Worm (Caenorhabditis elegans) whole organism, mixed stage, embryonic: ENCODE measurements around the gene C07E3.10.

Experiments
- M03D4.4 ChIP-seq: sonication (generic microtip); optimal IDR thresholded peaks from 2 replicates; lab custom pipeline; 2017; ENCODE audit warnings: mild to moderate bottlenecking, missing genetic modification characterization, missing compliant biosample characterization
- bed-3 ChIP-seq: fragments of 200-800 bp; sonication (Bioruptor generic); optimal IDR thresholded peaks from 3 replicates; lab custom pipeline; 2018; ENCODE audit warnings: mild to moderate bottlenecking, missing genetic modification characterization, moderate library complexity, missing compliant biosample characterization
- blmp-1 ChIP-seq: fragments of 150-350 bp; optimal IDR thresholded peaks from 2 replicates; lab custom pipeline; 2014; ENCODE audit warnings: missing biosample characterization, missing genetic modification characterization
- ceh-39 ChIP-seq: fragments of 150-350 bp; optimal IDR thresholded peaks from 2 replicates; lab custom pipeline; 2014; ENCODE audit warnings: missing biosample characterization, missing genetic modification characterization
- ceh-43 ChIP-seq: fragments of 200-800 bp; sonication (Bioruptor generic); optimal IDR thresholded peaks from 2 replicates; lab custom pipeline; 2018; ENCODE audit warnings: mild to moderate bottlenecking, missing genetic modification characterization, moderate library complexity, missing compliant biosample characterization
- ceh-83 ChIP-seq: fragments of 200-800 bp; sonication (Bioruptor generic); optimal IDR thresholded peaks from 2 replicates; lab custom pipeline; 2018; ENCODE audit warnings: mild to moderate bottlenecking, missing genetic modification characterization, missing compliant biosample characterization
- ces-1 ChIP-seq: fragments of 150-350 bp; optimal IDR thresholded peaks from 2 replicates; lab custom pipeline; 2014; ENCODE audit warnings: missing biosample characterization, missing genetic modification reagents, missing genetic modification characterization
- cnd-1 ChIP-seq: fragments of 200-800 bp; sonication (Bioruptor generic); optimal IDR thresholded peaks from 2 replicates; lab custom pipeline; 2018; ENCODE audit warnings: mild to moderate bottlenecking, missing genetic modification characterization, missing compliant biosample characterization
- drap-1 ChIP-seq: fragments of 200-800 bp; sonication (Bioruptor generic); optimal IDR thresholded peaks from 3 replicates; lab custom pipeline; 2018; ENCODE audit warnings: mild to moderate bottlenecking, missing genetic modification characterization, missing compliant biosample characterization
- elt-1 ChIP-seq: sonication (generic microtip); optimal IDR thresholded peaks from 2 replicates; lab custom pipeline; 2017; ENCODE audit warnings: missing genetic modification characterization, mild to moderate bottlenecking, missing compliant biosample characterization, antibody characterized with exemption, moderate library complexity, borderline replicate concordance; ENCODE audit not compliant: insufficient read depth
- elt-3 ChIP-seq: fragments of 150-350 bp; optimal IDR thresholded peaks from 2 replicates; lab custom pipeline; 2014; ENCODE audit warnings: missing biosample characterization, missing genetic modification characterization
- flh-1 ChIP-seq: fragments of 200-800 bp; sonication (Bioruptor generic); optimal IDR thresholded peaks from 2 replicates; lab custom pipeline; 2018; ENCODE audit warnings: mild to moderate bottlenecking, missing genetic modification characterization, moderate library complexity, missing compliant biosample characterization
- ham-2 ChIP-seq: fragments of 200-800 bp; sonication (Bioruptor generic); optimal IDR thresholded peaks from 2 replicates; lab custom pipeline; 2018; ENCODE audit warnings: mild to moderate bottlenecking, missing genetic modification characterization, missing compliant biosample characterization
- hlh-1 ChIP-seq: fragments of 150-350 bp; optimal IDR thresholded peaks from 2 replicates; lab custom pipeline; 2014; ENCODE audit warnings: missing biosample characterization, missing genetic modification reagents, missing genetic modification characterization
- lin-13 ChIP-seq: fragments of 150-350 bp; optimal IDR thresholded peaks from 2 replicates; lab custom pipeline; 2014; ENCODE audit warnings: missing biosample characterization, missing genetic modification characterization
- lin-32 ChIP-seq: fragments of 200-800 bp; sonication (Bioruptor generic); optimal IDR thresholded peaks from 2 replicates; lab custom pipeline; 2018; ENCODE audit warnings: mild to moderate bottlenecking, missing genetic modification characterization, missing compliant biosample characterization
- lsy-2 ChIP-seq: fragments of 150-350 bp; optimal IDR thresholded peaks from 2 replicates; lab custom pipeline; 2014; ENCODE audit warnings: missing biosample characterization, missing genetic modification characterization
- mab-5 ChIP-seq: fragments of 150-350 bp; optimal IDR thresholded peaks from 2 replicates; lab custom pipeline; 2014; ENCODE audit warnings: missing biosample characterization, missing genetic modification characterization
- mep-1 ChIP-seq: fragments of 150-350 bp; optimal IDR thresholded peaks from 2 replicates; lab custom pipeline; 2017; ENCODE audit warnings: missing biosample characterization, missing genetic modification reagents, missing genetic modification characterization, inconsistent platforms
- mls-2 ChIP-seq: sonication (generic microtip); optimal IDR thresholded peaks from 2 replicates; lab custom pipeline; 2016; ENCODE audit warnings: mild to moderate bottlenecking, missing genetic modification characterization, moderate library complexity, missing compliant biosample characterization
- nhr-12 ChIP-seq: fragments of 150-350 bp; optimal IDR thresholded peaks from 2 replicates; lab custom pipeline; 2014; ENCODE audit warnings: missing biosample characterization, missing genetic modification characterization
- nhr-2 ChIP-seq: fragments of 150-350 bp; optimal IDR thresholded peaks from 2 replicates; lab custom pipeline; 2014; ENCODE audit warnings: missing biosample characterization, missing genetic modification characterization
- nhr-237 ChIP-seq: fragments of 150-350 bp; optimal IDR thresholded peaks from 2 replicates; lab custom pipeline; 2014; ENCODE audit warnings: missing biosample characterization, missing genetic modification characterization
- nhr-28 ChIP-seq: fragments of 150-350 bp; optimal IDR thresholded peaks from 2 replicates; lab custom pipeline; 2014; ENCODE audit warnings: missing biosample characterization, missing genetic modification characterization
- nhr-76 ChIP-seq: sonication (generic microtip); optimal IDR thresholded peaks from 2 replicates; lab custom pipeline; 2017; ENCODE audit warnings: missing biosample characterization, missing genetic modification characterization
- pha-4 ChIP-seq: fragments of 150-350 bp; optimal IDR thresholded peaks from 2 replicates; lab custom pipeline; 2018; ENCODE audit warnings: missing biosample characterization, missing genetic modification reagents, missing genetic modification characterization
- sem-2 ChIP-seq: fragments of 200-800 bp; sonication (Bioruptor generic); optimal IDR thresholded peaks from 2 replicates; lab custom pipeline; 2018; ENCODE audit warnings: mild to moderate bottlenecking, missing genetic modification characterization, missing compliant biosample characterization
- snpc-4 ChIP-seq: fragments of 150-350 bp; optimal IDR thresholded peaks from 2 replicates; lab custom pipeline; 2014; ENCODE audit warnings: missing biosample characterization, missing genetic modification characterization
- sptf-1 ChIP-seq: sonication (generic microtip); optimal IDR thresholded peaks from 2 replicates; lab custom pipeline; 2017; ENCODE audit warnings: mild to moderate bottlenecking, missing genetic modification characterization, moderate library complexity, missing compliant biosample characterization
- tbx-8 ChIP-seq: fragments of 200-800 bp; sonication (Bioruptor generic); optimal IDR thresholded peaks from 2 replicates; lab custom pipeline; 2018; ENCODE audit warnings: mild to moderate bottlenecking, missing genetic modification characterization, moderate library complexity, missing compliant biosample characterization
- unc-120 ChIP-seq: sonication (generic microtip); optimal IDR thresholded peaks from 2 replicates; lab custom pipeline; 2017; ENCODE audit warnings: missing genetic modification characterization, missing compliant biosample characterization; ENCODE audit not compliant: poor library complexity, severe bottlenecking
- unc-39 ChIP-seq: fragments of 150-350 bp; optimal IDR thresholded peaks from 2 replicates; lab custom pipeline; 2014; ENCODE audit warnings: missing biosample characterization, missing genetic modification characterization
- unc-62 ChIP-seq: fragments of 150-350 bp; optimal IDR thresholded peaks from 2 replicates; lab custom pipeline; 2014; ENCODE audit warnings: missing biosample characterization, missing genetic modification reagents, missing genetic modification characterization
- zip-8 ChIP-seq: fragments of 150-350 bp; optimal IDR thresholded peaks from 2 replicates; lab custom pipeline; 2014; ENCODE audit warnings: missing biosample characterization, missing genetic modification characterization
- ztf-11 ChIP-seq: fragments of 150-350 bp; optimal IDR thresholded peaks from 2 replicates; lab custom pipeline; 2014; ENCODE audit warnings: missing biosample characterization, missing genetic modification characterization

The C07E3.10 gene

DNA sequence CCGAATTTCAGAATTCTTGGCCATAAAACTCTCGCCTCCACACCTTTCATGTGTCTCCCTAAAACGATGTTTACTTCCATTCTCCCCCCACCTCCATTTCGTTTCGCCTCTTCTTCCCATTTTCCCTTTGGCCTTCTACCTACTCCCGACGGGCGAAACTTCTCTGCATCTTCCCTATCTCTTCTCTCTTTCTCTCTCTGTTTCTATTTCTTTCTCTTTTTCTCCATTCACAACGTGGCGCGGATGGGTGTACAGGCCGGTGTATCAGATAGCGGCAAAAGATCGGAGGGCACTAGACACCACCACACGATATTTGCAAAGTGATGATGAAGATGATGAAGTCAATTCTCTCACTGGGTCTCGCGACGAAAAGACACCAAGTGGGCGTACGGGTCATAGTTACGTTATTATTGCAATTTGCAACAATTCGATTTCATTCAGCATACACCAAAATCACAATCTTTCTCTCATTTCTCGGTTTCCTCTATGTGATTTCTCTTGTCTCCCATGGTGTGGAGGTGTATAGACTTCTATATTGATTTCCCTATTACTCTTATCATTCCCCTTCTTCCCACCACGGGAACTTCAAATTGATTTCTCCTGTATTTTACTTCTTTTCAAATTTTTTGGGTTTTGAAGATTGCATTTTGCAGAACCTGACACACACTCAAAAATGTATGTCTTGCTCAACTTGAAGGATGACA is 38.7 kb downstream of the C07E3.10 start, which contains the start of gene ztf-27:
TSS of gene ztf-27 (plus strand) at position 654 of the 704 bp plus-strand sequence.
- no peak for TF ChIP-seq tbx-8 (GFP tag; lab: Kevin White, UChicago)
- no peak for TF ChIP-seq drap-1
- TF ChIP-seq snpc-4 (tag; lab: Kevin White, UChicago): no peak
- TF ChIP-seq mep-1 (tag; lab: Kevin White, UChicago): no peak
- TF ChIP-seq nhr-237 (tag; lab: Kevin White, UChicago): peak; percentile 41
- no peak for TF ChIP-seq hlh-1
- no peak for TF ChIP-seq mab-5
- TF ChIP-seq nhr-76 (tag; lab: Kevin White, UChicago): no peak
- TF ChIP-seq unc-120 (tag; lab: Kevin White, UChicago): peak; percentile 75
- TF ChIP-seq flh-1 (GFP tag; lab: Kevin White, UChicago): no peak
- TF ChIP-seq nhr-12 (tag; lab: Kevin White, UChicago): no peak
- no peak for TF ChIP-seq ces-1 (GFP tag; lab: Kevin White, UChicago)
- no peak for TF ChIP-seq unc-62 (GFP tag; lab: Kevin White, UChicago)
- TF ChIP-seq elt-3: no peak
- TF ChIP-seq ceh-43 (GFP tag; lab: Kevin White, UChicago): no peak
- TF ChIP-seq ztf-11 (tag; lab: Kevin White, UChicago): no peak
- no peak for TF ChIP-seq mls-2 (tag; lab: Kevin White, UChicago)
- no peak for TF ChIP-seq bed-3 (GFP tag; lab: Kevin White, UChicago)
- no peak for TF ChIP-seq lin-13 (tag; lab: Kevin White, UChicago)
- TF ChIP-seq sptf-1 (tag; lab: Kevin White, UChicago): peak; percentile 37
- no peak for TF ChIP-seq zip-8 (tag; lab: Kevin White, UChicago)

DNA sequence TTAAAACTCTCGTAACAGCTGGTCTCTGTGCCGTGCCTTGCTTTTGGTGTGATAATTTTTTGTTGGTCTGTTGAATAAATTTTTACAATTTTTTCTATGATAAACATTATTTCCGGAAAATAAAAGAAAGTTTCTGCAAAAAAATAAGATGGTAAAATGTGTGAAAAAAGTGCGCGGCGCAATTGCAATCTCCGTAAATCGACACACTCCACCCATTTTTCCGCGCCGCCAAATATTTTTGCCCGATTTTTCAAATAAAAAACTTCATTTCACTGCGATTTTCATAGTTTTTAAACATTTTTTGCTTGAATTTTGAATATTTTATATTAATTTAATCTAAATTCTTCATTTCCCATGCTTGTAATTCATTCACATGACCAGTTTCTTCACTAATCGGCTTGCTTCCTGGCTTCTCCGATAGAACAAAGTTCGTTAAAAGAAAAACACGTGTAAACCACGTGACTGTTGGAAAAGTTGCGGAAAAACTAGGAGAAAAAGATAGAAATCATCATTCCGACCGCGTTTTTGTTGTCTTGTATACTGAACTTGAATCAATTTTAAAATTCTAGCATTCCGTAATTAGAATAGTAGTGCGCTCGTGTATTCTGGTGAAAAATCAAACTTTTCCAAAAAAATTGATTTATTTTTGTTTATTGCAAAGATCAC is 42.0 kb downstream of the C07E3.10 start:
- TF ChIP-seq sem-2 (GFP tag; lab: Kevin White, UChicago) (no peak), drap-1 (peak; percentile 54), snpc-4 (tag; lab: Kevin White, UChicago) (no peak), tbx-8 (GFP tag; lab: Kevin White, UChicago) (peak; percentile 78), sptf-1 (tag; lab: Kevin White, UChicago) (peak; percentile 91), ces-1 (GFP tag; lab: Kevin White, UChicago) (peak; percentile 48), nhr-237 (tag; lab: Kevin White, UChicago) (peak; percentile 11), lin-32 (GFP tag; lab: Kevin White, UChicago) (peak; percentile 30), ceh-39 (tag; lab: Kevin White, UChicago) (peak; percentile 4), ham-2 (GFP tag; lab: Kevin White, UChicago) (no peak), blmp-1 (no peak), flh-1 (GFP tag; lab: Kevin White, UChicago) (peak; percentile 5), unc-39 (no peak), bed-3 (GFP tag; lab: Kevin White, UChicago) (peak; percentile 37), lin-13 (tag; lab: Kevin White, UChicago) (no peak), elt-1 (peak; percentile 54), cnd-1 (tag; lab: Kevin White, UChicago) (peak; percentile 38), mls-2 (tag; lab: Kevin White, UChicago) (peak; percentile 66), ceh-43 (GFP tag; lab: Kevin White, UChicago) (peak; percentile 77), nhr-28 (no peak), mep-1 (tag; lab: Kevin White, UChicago) (peak; percentile 78), lsy-2 (tag; lab: Kevin White, UChicago) (peak; percentile 52), M03D4.4 (peak; percentile 82), unc-62 (GFP tag; lab: Kevin White, UChicago) (no peak), nhr-2 (no peak), pha-4 (tag; lab: Kevin White, UChicago) (no peak), ceh-83 (GFP tag; lab: Kevin White, UChicago) (peak; percentile 74), hlh-1 (peak; percentile 39), zip-8 (tag; lab: Kevin White, UChicago) (no peak), ztf-11 (tag; lab: Kevin White, UChicago) (no peak), nhr-76 (tag; lab: Kevin White, UChicago) (no peak), unc-120 (tag; lab: Kevin White, UChicago) (peak; percentile 70), mab-5 (no peak)
